Fruit fly (Drosophila melanogaster) S2 (cell line): Measurements from ENCODE around the gene Pcd.
A peak's percentile ranks its signal among the peaks of the same experiment; 100 is the strongest.

Experiments
- CG8478 ChIP-seq: fragments of >200 bp; optimal IDR thresholded peaks from 2 replicates; lab custom pipeline; 2018
- CTCF ChIP-seq, 2 experiments: fragments of >200 bp; optimal IDR thresholded peaks; 2 replicates each; lab custom pipeline; 2018

Gene Pcd

dm6 chr3R:29763154-29763553 lies 40.2 kb downstream of the Pcd start:
- TF ChIP-seq CTCF (optimal IDR thresholded peaks at IDR 0.05; lab: Kevin White, UChicago), result no peak
- TF ChIP-seq CG8478, result no peak

DNA sequence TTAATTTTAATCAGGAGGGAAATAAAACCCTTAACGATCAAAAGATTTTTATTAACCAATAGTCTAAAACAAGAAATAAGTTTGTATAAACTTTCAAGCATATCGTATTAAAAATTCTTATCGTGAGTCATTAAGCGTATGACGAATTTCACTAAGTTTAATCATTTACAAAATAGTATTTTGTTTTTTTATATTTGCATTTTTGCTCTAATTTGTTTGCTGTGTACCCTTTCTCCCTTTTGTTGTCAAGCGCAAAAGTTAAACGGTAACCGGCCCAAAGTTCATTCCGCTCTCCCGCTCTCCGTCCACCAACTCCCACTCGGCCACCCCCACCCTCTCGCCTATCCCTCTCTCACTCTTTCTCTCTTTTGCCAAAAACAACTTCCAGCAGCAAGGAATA lies 40.8 kb downstream of the Pcd start:
- TF ChIP-seq CTCF (optimal IDR thresholded peaks at IDR 0.05; lab: Kevin White, UChicago) (no peak), CG8478 (no peak)

DNA sequence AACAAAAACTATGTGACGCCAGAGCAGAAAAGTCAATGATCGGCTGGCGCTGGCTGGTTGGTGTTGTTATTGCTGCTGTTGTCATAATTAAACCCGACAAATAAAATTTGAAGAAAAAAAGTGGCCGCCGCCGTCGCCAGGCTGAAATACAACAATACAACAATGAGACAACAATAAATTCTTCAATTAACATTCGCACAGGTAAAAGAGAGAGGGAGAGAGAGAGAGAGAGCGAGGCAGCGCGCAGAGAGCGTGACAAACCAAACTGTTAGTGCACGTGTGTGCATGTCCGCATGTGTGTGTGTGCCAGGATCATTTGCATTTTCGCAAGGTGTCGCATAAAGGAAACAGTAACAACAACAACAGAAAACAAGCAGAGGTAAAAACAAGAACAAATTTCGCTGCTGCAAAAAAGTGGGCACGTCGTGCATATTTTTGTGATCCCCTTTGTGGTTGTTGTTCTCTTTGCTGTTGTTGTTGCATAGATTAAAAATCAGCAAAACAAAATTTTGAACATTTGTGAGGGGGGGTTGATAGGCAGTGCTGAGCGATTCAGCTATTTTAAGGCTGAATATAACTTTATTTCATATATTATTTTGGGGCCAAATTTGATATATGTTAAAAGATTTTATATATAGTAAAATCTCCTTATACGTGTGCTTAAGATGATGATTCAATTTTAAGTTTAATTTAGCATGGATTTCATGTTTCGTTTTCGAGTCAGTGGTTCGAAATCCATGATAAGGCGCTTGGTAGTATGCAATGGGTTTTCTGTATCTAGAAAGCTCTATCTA lies 41.5 kb downstream of the Pcd start:
- TF ChIP-seq CG8478 (no peak), CTCF (optimal IDR thresholded peaks at IDR 0.05; lab: Kevin White, UChicago) (no peak)

dm6 chr3R:29765267-29766095 lies 42.5 kb downstream of the Pcd start, which contains the start of gene kay:
Gene kay (plus strand): TSS chr3R:29765995.
- TF ChIP-seq CG8478 (no peak), CTCF (optimal IDR thresholded peaks at IDR 0.05; lab: Kevin White, UChicago) (no peak)

dm6 chr3R:29767236-29767635 lies 44.3 kb downstream of the Pcd start:
- TF ChIP-seq CG8478 (no peak), CTCF (optimal IDR thresholded peaks at IDR 0.05; lab: Kevin White, UChicago) (no peak)

DNA sequence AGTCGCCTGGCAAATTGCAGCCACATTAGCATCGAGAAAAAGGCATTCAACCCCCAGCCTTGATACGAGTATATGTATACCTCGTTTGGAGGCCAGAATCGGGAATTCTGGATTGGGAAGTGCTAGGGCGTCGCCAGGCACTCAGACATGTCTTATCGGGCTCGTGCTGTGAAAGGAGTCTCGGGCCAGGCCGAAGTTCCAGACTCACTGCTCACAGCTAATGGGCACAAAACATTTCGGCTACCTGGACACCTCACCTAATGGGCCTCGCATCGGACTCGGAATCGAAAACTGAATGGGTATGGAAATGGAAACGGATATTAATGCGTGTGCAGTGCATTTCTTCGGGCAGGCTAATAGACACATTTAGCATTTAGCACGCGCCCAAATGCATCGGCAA lies 48.0 kb downstream of the Pcd start:
- TF ChIP-seq CG8478, result no peak
- no peak for TF ChIP-seq CTCF (optimal IDR thresholded peaks at IDR 0.05; lab: Kevin White, UChicago)

DNA sequence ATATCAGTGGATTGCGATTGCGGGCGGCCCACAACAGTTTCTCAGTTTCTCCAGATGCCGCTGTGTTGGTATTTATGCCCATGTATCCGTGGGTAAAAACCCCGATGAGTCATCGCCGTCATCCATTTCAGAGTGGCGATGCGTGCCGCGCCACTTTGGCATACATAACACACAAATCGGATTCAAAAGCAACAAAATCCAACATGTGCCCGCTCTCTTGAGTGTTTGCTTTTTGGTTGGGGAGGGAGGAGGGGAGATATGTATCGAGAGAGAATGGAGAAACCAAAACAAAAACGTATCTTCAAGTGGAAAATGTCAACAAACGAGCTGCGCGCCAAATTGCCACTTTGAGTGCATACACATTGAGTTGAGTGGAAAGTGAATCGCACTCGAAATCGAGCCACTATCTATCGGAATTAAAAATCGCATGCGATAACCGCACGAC lies 48.7 kb downstream of the Pcd start:
- TF ChIP-seq CTCF (optimal IDR thresholded peaks at IDR 0.05; lab: Kevin White, UChicago) (no peak), CG8478 (peak; percentile 22)

DNA sequence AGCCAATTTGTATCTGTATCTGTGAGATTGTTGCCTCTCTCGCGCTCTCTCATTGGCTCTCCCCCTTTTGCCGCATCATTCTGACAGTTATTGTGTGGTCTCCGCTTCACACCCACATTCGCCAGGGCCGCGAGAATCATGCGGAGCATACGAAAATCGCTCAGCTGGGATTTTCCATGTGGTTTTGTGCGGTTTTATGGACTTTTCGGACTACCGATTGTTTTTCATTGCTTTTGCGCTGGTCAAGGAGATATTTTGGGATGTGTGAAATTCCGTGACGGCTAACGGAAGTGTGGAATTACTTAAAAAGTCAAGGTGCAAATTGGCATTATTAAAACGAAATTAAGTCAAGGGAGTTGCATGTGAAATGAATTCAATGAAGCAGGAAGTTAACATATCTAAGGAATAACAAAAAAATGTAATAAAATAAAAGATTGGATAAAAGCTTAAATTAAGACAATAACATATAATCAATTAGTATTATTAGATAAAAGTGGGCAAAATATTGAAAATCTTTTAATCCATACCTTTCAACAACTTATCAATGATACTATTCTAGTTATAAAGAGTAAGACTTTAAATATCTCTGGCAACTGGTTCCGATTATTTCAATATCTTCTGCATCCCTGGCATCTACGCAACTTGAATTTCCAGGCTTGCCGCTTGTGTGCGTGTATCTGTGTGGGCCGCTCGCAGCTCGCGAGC lies 49.3 kb downstream of the Pcd start:
- no peak for TF ChIP-seq CTCF (optimal IDR thresholded peaks at IDR 0.05; lab: Kevin White, UChicago)
- TF ChIP-seq CG8478, result no peak

dm6 chr3R:29772795-29773331 lies 49.9 kb downstream of the Pcd start:
- TF ChIP-seq CG8478 (peak; percentile 88), CTCF (optimal IDR thresholded peaks at IDR 0.05; lab: Kevin White, UChicago) (peak in 1 of 2 experiments; percentile 2)
